Worm (Caenorhabditis elegans): ENCODE results near the gene R02F2.10.

R02F2.10 gene

ce11 chrIII:5525973-5526372 lies 47.9 kb downstream of the R02F2.10 start, which contains the start of gene dex-1:
Gene dex-1 (plus strand): TSS chrIII:5526104.
- TF ChIP-seq blmp-1 (tag; optimal IDR thresholded peaks at IDR 0.05; ENCODE audit: insufficient read depth) (no peak), alr-1 (tag; optimal IDR thresholded peaks at IDR 0.05) (no peak), sem-4 (tag; optimal IDR thresholded peaks at IDR 0.05) (no peak), lin-11 (tag; optimal IDR thresholded peaks at IDR 0.05) (no peak), R02D3.7 (tag; optimal IDR thresholded peaks at IDR 0.05) (no peak), nhr-237 (tag; optimal IDR thresholded peaks at IDR 0.05) (no peak), ama-1 (optimal IDR thresholded peaks at IDR 0.05) (no peak), crh-2 (tag; optimal IDR thresholded peaks at IDR 0.05) (no peak), mab-5 (tag; optimal IDR thresholded peaks at IDR 0.05) (no peak), zag-1 (tag; optimal IDR thresholded peaks at IDR 0.05) (no peak), ztf-4 (tag; optimal IDR thresholded peaks at IDR 0.05) (no peak), ztf-11 (tag; optimal IDR thresholded peaks at IDR 0.05) (no peak), unc-55 (GFP tag; optimal IDR thresholded peaks at IDR 0.05) (no peak)

Data from whole organism, L2 larva.